Fruit fly (Drosophila melanogaster): ENCODE results near the gene CG11436.

DNA sequence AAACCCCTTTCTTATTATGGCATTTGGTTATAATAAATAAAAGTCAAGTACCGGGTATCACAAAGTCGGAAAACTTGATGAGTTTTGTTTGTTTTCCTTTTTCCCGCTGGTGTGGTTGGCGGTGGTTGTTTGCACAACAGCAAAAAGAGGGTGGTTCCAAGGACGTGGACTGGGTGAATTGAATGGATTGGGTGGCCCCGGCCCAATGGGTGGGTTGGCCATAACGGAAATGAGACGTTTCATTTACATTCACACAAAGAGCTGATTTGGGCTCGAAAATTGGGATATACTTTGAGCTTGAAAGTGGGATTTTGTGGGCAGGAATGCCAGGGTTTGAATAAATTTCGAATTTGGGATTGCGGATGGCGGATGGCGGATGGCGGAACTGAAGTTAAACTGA lies 30.8 kb downstream of the CG11436 start:
- no peak for TF ChIP-seq usp (GFP tag; optimal IDR thresholded peaks at IDR 0.05)
- TF ChIP-seq Dif (GFP tag; optimal IDR thresholded peaks at IDR 0.05; ENCODE audit: partially characterized antibody), result no peak
- TF ChIP-seq dl (GFP tag; optimal IDR thresholded peaks at IDR 0.05; ENCODE audit: insufficient read depth in 1 of 2, partially characterized antibody in 2 of 2), result no peak
- no peak for TF ChIP-seq lola (GFP tag; optimal IDR thresholded peaks at IDR 0.05)
